Fruit fly (Drosophila melanogaster): ENCODE results near the gene CG44774.

CG44774 gene

dm6 chrX:4938072-4938336 is at the start of gene CG44774:
Gene CG44774, minus strand, starts transcription at chrX:4938105.
- TF ChIP-seq noc (tag; optimal IDR thresholded peaks at IDR 0.05), result no peak

- no peak for TF ChIP-seq noc (tag; optimal IDR thresholded peaks at IDR 0.05)
Observed at dm6 chrX:4985371-4985770, 47.5 kb upstream of the CG44774 start.

dm6 chrX:4983218-4983617 is 45.3 kb upstream of the CG44774 start:
- no peak for TF ChIP-seq noc (tag; optimal IDR thresholded peaks at IDR 0.05)

dm6 chrX:4982430-4982829 is 44.5 kb upstream of the CG44774 start:
- no peak for TF ChIP-seq noc (tag; optimal IDR thresholded peaks at IDR 0.05)

- TF ChIP-seq noc (tag; optimal IDR thresholded peaks at IDR 0.05), result no peak
Observed at dm6 chrX:4969926-4970325, 32.0 kb upstream of the CG44774 start.

dm6 chrX:4965673-4966072 is 27.8 kb upstream of the CG44774 start:
- TF ChIP-seq noc (tag; optimal IDR thresholded peaks at IDR 0.05), result no peak

- no peak for TF ChIP-seq noc (tag; optimal IDR thresholded peaks at IDR 0.05)
Observed at dm6 chrX:4962964-4963363, 25.1 kb upstream of the CG44774 start.

dm6 chrX:4961028-4961427 is 23.1 kb upstream of the CG44774 start, which contains the start of gene CG15468:
Gene CG15468, minus strand, starts transcription at chrX:4961128.
- no peak for TF ChIP-seq noc (tag; optimal IDR thresholded peaks at IDR 0.05)

dm6 chrX:4958872-4959271 is 21.0 kb upstream of the CG44774 start:
- no peak for TF ChIP-seq noc (tag; optimal IDR thresholded peaks at IDR 0.05)

dm6 chrX:4955788-4956442 is 18.0 kb upstream of the CG44774 start:
- no peak for TF ChIP-seq noc (tag; optimal IDR thresholded peaks at IDR 0.05)

- TF ChIP-seq noc (tag; optimal IDR thresholded peaks at IDR 0.05), result no peak
Observed at dm6 chrX:4943505-4943904, 5.6 kb upstream of the CG44774 start.

dm6 chrX:4941512-4941911 is 3.6 kb upstream of the CG44774 start:
- TF ChIP-seq noc (tag; optimal IDR thresholded peaks at IDR 0.05), result no peak

dm6 chrX:4940527-4940926 is 2.6 kb upstream of the CG44774 start:
- TF ChIP-seq noc (tag; optimal IDR thresholded peaks at IDR 0.05), result no peak

dm6 chrX:4939788-4940441 is 2.0 kb upstream of the CG44774 start:
- TF ChIP-seq noc (tag; optimal IDR thresholded peaks at IDR 0.05), result peak; percentile 61

dm6 chrX:4938986-4939385 is 1.1 kb upstream of the CG44774 start, which contains the start of gene Ptp4E:
Gene Ptp4E, plus strand, starts transcription at chrX:4939128.
- TF ChIP-seq noc (tag; optimal IDR thresholded peaks at IDR 0.05), result no peak

dm6 chrX:4937222-4938071 is 458 bp downstream of the CG44774 start:
- no peak for TF ChIP-seq noc (tag; optimal IDR thresholded peaks at IDR 0.05)

Data from whole organism, larva.